Fruit fly (Drosophila melanogaster): ENCODE results near the gene CG32305.

DNA sequence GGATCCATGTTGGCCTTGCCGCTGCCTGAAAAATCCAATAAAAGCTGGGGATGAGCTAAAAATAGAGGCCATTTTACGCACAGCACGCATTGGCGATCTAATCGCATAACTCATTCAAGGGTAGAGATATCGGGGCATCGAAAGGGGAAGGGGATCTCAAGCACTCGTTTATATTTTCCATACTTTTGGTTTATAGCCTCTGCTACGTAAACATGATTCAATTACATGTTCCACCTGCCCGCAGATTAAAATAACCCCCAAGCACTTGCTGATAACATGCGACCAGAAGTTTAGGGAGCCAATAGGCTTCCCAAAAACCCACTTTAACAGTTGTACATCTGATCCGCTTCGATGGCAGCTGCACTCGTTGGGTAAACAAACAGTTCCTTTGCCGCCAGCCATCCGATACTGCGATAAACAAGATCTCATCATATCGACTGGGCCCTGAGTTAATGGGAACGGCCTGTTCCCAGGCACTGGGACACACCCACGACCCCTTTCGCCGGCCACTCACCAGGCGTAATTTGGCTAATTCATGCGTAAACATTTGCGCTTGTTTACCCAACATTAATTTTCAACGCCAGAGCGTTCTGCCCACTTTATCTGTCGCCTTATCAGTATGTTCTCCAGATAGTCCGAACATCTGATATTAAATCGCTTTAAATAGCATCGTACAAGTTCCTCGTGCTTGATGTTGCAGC lies 5.7 kb downstream of the CG32305 start:
- TF ChIP-seq CG8478 (optimal IDR thresholded peaks at IDR 0.05) (no peak), CTCF (optimal IDR thresholded peaks at IDR 0.05) (no peak)
